Fruit fly (Drosophila melanogaster) whole organism, wandering third instar larva: Measurements from ENCODE around the gene Atg17.
A peak's percentile ranks its signal among the peaks of the same experiment; 100 is the strongest.

ENCODE experiments used
- Abd-B ChIP-seq: fragments of >200 bp; optimal IDR thresholded peaks from 2 replicates; lab custom pipeline; 2017; ENCODE audit warnings: missing biosample characterization, missing genetic modification characterization
- CG32264 ChIP-seq: fragments of 200-800 bp; sonication (Bioruptor generic); optimal IDR thresholded peaks from 2 replicates; lab custom pipeline; 2016; ENCODE audit warnings: missing biosample characterization, missing genetic modification characterization
- CG9705 ChIP-seq: fragments of 200-800 bp; sonication (Bioruptor generic); optimal IDR thresholded peaks from 2 replicates; lab custom pipeline; 2018; ENCODE audit warnings: missing biosample characterization, mild to moderate bottlenecking, missing genetic modification characterization
- Dfd ChIP-seq: fragments of >200 bp; optimal IDR thresholded peaks from 2 replicates; lab custom pipeline; 2017; ENCODE audit warnings: missing biosample characterization, missing genetic modification characterization
- GATAd ChIP-seq: sonication (Bioruptor generic); optimal IDR thresholded peaks from 2 replicates; lab custom pipeline; 2016; ENCODE audit warnings: missing biosample characterization, missing genetic modification characterization
- HLH106 ChIP-seq: fragments of 200-800 bp; optimal IDR thresholded peaks from 3 replicates; lab custom pipeline; 2019; ENCODE audit warnings: missing biosample characterization, mild to moderate bottlenecking, missing genetic modification characterization, moderate library complexity
- Hnf4 ChIP-seq: fragments of 200-800 bp; sonication (Bioruptor generic); optimal IDR thresholded peaks from 2 replicates; lab custom pipeline; 2016; ENCODE audit warnings: missing biosample characterization, mild to moderate bottlenecking, missing genetic modification characterization
- Hr78 ChIP-seq: fragments of >200 bp; optimal IDR thresholded peaks from 2 replicates; lab custom pipeline; 2017; ENCODE audit warnings: missing biosample characterization, missing genetic modification characterization
- Hr83 ChIP-seq: fragments of 200-300 bp; sonication (Bioruptor generic); optimal IDR thresholded peaks from 2 replicates; lab custom pipeline; 2016; ENCODE audit warnings: missing biosample characterization, mild to moderate bottlenecking, missing genetic modification characterization, moderate library complexity; ENCODE audit not compliant: poor library complexity, severe bottlenecking
- Jra ChIP-seq: sonication (Bioruptor generic); optimal IDR thresholded peaks from 2 replicates; lab custom pipeline; 2016; ENCODE audit warnings: missing biosample characterization, missing genetic modification characterization
- Mio ChIP-seq: sonication (Bioruptor generic); optimal IDR thresholded peaks from 2 replicates; lab custom pipeline; 2016; ENCODE audit warnings: missing biosample characterization, missing genetic modification characterization
- Myc ChIP-seq: fragments of >200 bp; optimal IDR thresholded peaks from 2 replicates; lab custom pipeline; 2017
- N ChIP-seq: fragments of >200 bp; optimal IDR thresholded peaks from 2 replicates; lab custom pipeline; 2018; ENCODE audit warnings: missing biosample characterization, missing external identifiers, missing genetic modification characterization
- OdsH ChIP-seq: fragments of 200-800 bp; sonication (Bioruptor generic); optimal IDR thresholded peaks from 2 replicates; lab custom pipeline; 2016; ENCODE audit warnings: missing biosample characterization, mild to moderate bottlenecking, missing genetic modification characterization
- Rel ChIP-seq, 2 experiments: fragments of 200-800 bp; sonication (Bioruptor generic) in 1 of 2; optimal IDR thresholded peaks; 2 replicates in 1 of 2; 3 replicates in 1 of 2; lab custom pipeline; 2016 to 2019; ENCODE audit warnings: mild to moderate bottlenecking in 2 of 2, missing biosample characterization in 2 of 2, missing genetic modification characterization in 2 of 2, moderate library complexity in 1 of 2
- Sp1 ChIP-seq: fragments of 200-800 bp; sonication (Bioruptor generic); optimal IDR thresholded peaks from 3 replicates; lab custom pipeline; 2019; ENCODE audit warnings: missing biosample characterization, mild to moderate bottlenecking, missing genetic modification characterization, moderate library complexity
- Vsx2 ChIP-seq: fragments of 200-300, 225-300 bp; sonication (Bioruptor generic); optimal IDR thresholded peaks from 2 replicates; lab custom pipeline; 2018; ENCODE audit warnings: missing biosample characterization, missing genetic modification characterization; ENCODE audit not compliant: partially characterized antibody
- br ChIP-seq: fragments of 200-800 bp; sonication (Bioruptor generic); optimal IDR thresholded peaks from 2 replicates; lab custom pipeline; 2016; ENCODE audit warnings: missing biosample characterization, missing genetic modification characterization
- dl ChIP-seq, 2 experiments: fragments of 175-275, 200-275 bp in 1 of 2; fragments of 200-275 bp in 1 of 2; sonication (Bioruptor generic); optimal IDR thresholded peaks; lab custom pipeline; 2018; ENCODE audit warnings: mild to moderate bottlenecking in 2 of 2, missing biosample characterization in 2 of 2, missing genetic modification characterization in 2 of 2, moderate library complexity in 2 of 2; ENCODE audit not compliant: partially characterized antibody in 2 of 2, insufficient read depth in 1 of 2
- dmrt93B ChIP-seq: fragments of 200-800 bp; sonication (Bioruptor generic); optimal IDR thresholded peaks from 2 replicates; lab custom pipeline; 2018; ENCODE audit warnings: missing biosample characterization, mild to moderate bottlenecking, missing genetic modification characterization
- dsf ChIP-seq: sonication (Bioruptor generic); optimal IDR thresholded peaks from 2 replicates; lab custom pipeline; 2016; ENCODE audit warnings: missing biosample characterization, missing genetic modification characterization, borderline replicate concordance
- ey ChIP-seq: fragments of 200-800 bp; sonication (Bioruptor generic); optimal IDR thresholded peaks from 2 replicates; lab custom pipeline; 2016; ENCODE audit warnings: missing biosample characterization, missing genetic modification characterization
- foxo ChIP-seq, 2 experiments: fragments of 200-800 bp; sonication (Bioruptor generic); optimal IDR thresholded peaks; 2 replicates in 1 of 2; 3 replicates in 1 of 2; lab custom pipeline; 2016 to 2017; ENCODE audit warnings: missing biosample characterization in 2 of 2, missing genetic modification characterization in 2 of 2
- fru ChIP-seq: fragments of 200-800 bp; sonication (Bioruptor generic); optimal IDR thresholded peaks from 3 replicates; lab custom pipeline; 2016; ENCODE audit warnings: missing biosample characterization, mild to moderate bottlenecking, missing genetic modification characterization
- h ChIP-seq: fragments of 200-800 bp; sonication (Bioruptor generic); optimal IDR thresholded peaks from 3 replicates; lab custom pipeline; 2016; ENCODE audit warnings: missing biosample characterization, mild to moderate bottlenecking, missing genetic modification characterization
- jim ChIP-seq: fragments of 175-275, 200-325 bp; sonication (Bioruptor generic); optimal IDR thresholded peaks from 2 replicates; lab custom pipeline; 2016; ENCODE audit warnings: missing biosample characterization, mild to moderate bottlenecking, missing genetic modification characterization
- lola ChIP-seq: fragments of >200 bp; optimal IDR thresholded peaks from 2 replicates; lab custom pipeline; 2017; ENCODE audit warnings: missing biosample characterization, missing genetic modification characterization
- pan ChIP-seq: fragments of >200 bp; optimal IDR thresholded peaks from 2 replicates; lab custom pipeline; 2017
- psq ChIP-seq: fragments of 200-800 bp; sonication (Bioruptor generic); optimal IDR thresholded peaks from 3 replicates; lab custom pipeline; 2017; ENCODE audit warnings: missing biosample characterization, mild to moderate bottlenecking, missing genetic modification characterization, moderate library complexity
- rgr ChIP-seq: fragments of 200-800 bp; sonication (Bioruptor generic); optimal IDR thresholded peaks from 3 replicates; lab custom pipeline; 2016; ENCODE audit warnings: missing biosample characterization, mild to moderate bottlenecking, missing genetic modification characterization
- sage ChIP-seq: fragments of 200-800 bp; sonication (Bioruptor generic); optimal IDR thresholded peaks from 2 replicates; lab custom pipeline; 2016; ENCODE audit warnings: missing biosample characterization, mild to moderate bottlenecking, missing genetic modification characterization
- sv ChIP-seq: fragments of 200-800 bp; sonication (Bioruptor generic); optimal IDR thresholded peaks from 3 replicates; lab custom pipeline; 2016; ENCODE audit warnings: missing biosample characterization, missing genetic modification characterization
- tai ChIP-seq: sonication (Bioruptor generic); optimal IDR thresholded peaks from 2 replicates; lab custom pipeline; 2016; ENCODE audit warnings: missing biosample characterization, missing genetic modification characterization
- usp ChIP-seq: fragments of >200 bp; optimal IDR thresholded peaks from 2 replicates; lab custom pipeline; 2017; ENCODE audit warnings: missing biosample characterization, missing genetic modification characterization
- woc ChIP-seq: sonication (Bioruptor generic); optimal IDR thresholded peaks from 2 replicates; lab custom pipeline; 2016; ENCODE audit warnings: missing biosample characterization, mild to moderate bottlenecking, missing genetic modification characterization

Atg17 gene

DNA sequence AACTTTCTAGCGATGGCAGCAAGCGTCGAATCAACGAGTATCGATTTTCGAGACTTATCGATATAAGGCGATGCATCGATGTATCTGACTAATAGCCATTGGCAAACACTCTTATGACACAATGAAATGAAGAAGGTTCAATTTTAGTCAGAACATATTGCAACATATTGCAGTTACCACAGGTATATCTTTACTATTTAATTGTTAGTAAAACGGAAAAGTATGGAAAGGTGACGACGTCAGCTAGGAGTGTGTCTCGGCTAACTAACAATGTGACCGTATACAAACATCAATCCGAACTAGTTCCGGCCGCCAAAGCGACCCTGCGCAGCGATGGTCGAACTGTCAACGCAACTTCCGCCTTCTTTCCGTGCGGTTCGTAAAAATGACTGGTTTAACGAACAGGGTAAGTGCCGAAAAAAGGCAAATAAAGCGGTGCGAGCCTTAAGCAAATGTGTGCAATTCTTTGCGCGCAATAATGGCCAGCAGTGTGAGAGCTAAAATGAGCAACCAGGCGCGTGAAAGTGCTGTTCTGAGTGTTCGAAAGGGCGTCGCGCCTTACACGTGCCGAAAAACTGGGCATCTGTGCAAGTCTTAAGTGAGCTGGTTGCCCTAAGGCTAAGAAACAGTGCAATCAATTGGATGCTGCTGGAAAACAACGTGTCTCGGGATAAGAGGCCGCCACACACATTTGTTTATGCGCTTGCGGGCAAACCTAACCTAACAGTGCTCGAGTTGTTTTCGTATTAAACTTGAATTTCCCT lies 45.2 kb upstream of the Atg17 start, which contains the start of the genes Dph4, Spec2 and RpL13A:
TSS of gene Dph4 (minus strand) at position 11 of the 764 bp plus-strand sequence.
TSS of gene Spec2 (minus strand) at position 11 of the 764 bp plus-strand sequence.
TSS of gene RpL13A (plus strand) at position 360 of the 764 bp plus-strand sequence.
- TF ChIP-seq h (GFP tag; lab: Kevin White, UChicago) (peak; percentile 90), CG9705 (peak; percentile 96), dmrt93B (peak; percentile 94), HLH106 (tag; lab: Kevin White, UChicago) (peak; percentile 84), sv (peak; percentile 84), Abd-B (GFP tag; lab: Kevin White, UChicago) (no peak), Dfd (GFP tag; lab: Kevin White, UChicago) (no peak), br (GFP tag; lab: Kevin White, UChicago) (peak; percentile 88), fru (GFP tag; lab: Kevin White, UChicago) (peak; percentile 87), ey (GFP tag; lab: Kevin White, UChicago) (peak; percentile 61), CG32264 (GFP tag; lab: Kevin White, UChicago) (peak; percentile 69), Jra (peak; percentile 69), Mio (GFP tag; lab: Kevin White, UChicago) (peak; percentile 69), GATAd (GFP tag; lab: Kevin White, UChicago) (no peak), foxo (GFP tag; optimal IDR thresholded peaks at IDR 0.05; lab: Kevin White, UChicago) (peak; percentile 42 to 80), lola (GFP tag; lab: Kevin White, UChicago) (no peak), tai (GFP tag; lab: Kevin White, UChicago) (no peak), Sp1 (GFP tag; lab: Kevin White, UChicago) (peak; percentile 93), dsf (GFP tag; lab: Kevin White, UChicago) (peak; percentile 76), Rel (GFP tag; optimal IDR thresholded peaks at IDR 0.05; lab: Kevin White, UChicago) (no peak), Rel (tag; optimal IDR thresholded peaks at IDR 0.05; lab: Kevin White, UChicago) (peak; percentile 53), Hnf4 (no peak), N (GFP tag; lab: Kevin White, UChicago) (no peak), woc (no peak), rgr (peak; percentile 96), psq (GFP tag; lab: Kevin White, UChicago) (peak; percentile 69), Hr83 (GFP tag; lab: Kevin White, UChicago) (peak; percentile 96), Myc (lab: Kevin White, UChicago) (peak; percentile 16), jim (GFP tag; lab: Kevin White, UChicago) (no peak), Vsx2 (no peak), dl (GFP tag; optimal IDR thresholded peaks at IDR 0.05; lab: Kevin White, UChicago; ENCODE audit: insufficient read depth in 1 of 2, partially characterized antibody in 2 of 2) (no peak), OdsH (GFP tag; lab: Kevin White, UChicago) (peak; percentile 84), usp (no peak), Hr78 (GFP tag; lab: Kevin White, UChicago) (no peak)
- TF ChIP-seq, all 38 proteins: peak for 20

DNA sequence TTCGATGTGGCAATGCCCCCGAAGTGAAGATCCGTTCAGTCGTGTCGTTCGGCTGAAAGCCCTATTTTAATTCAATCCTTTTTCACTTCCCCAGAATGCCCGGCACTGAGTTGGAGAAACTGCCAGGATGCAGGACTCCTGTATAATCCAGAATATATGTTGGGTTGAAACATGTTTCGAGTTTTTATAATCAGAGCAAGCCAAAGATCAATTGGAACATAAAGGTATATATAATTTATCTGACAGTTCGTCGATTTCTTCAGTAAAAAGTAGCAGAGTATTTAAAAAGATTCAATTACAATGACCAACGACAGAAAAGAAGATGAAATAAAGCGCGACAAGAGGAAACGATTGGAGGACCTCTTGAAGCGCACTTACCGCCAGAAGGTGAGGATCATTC lies 42.0 kb upstream of the Atg17 start, which contains the start of gene CG31551:
TSS of gene CG31551 (plus strand) at position 301 of the 400 bp plus-strand sequence.
- no peak for TF ChIP-seq Dfd (GFP tag; lab: Kevin White, UChicago)
- TF ChIP-seq jim (GFP tag; lab: Kevin White, UChicago) = no peak
- TF ChIP-seq rgr = no peak
- no peak for TF ChIP-seq CG32264 (GFP tag; lab: Kevin White, UChicago)
- no peak for TF ChIP-seq Jra
- no peak for TF ChIP-seq Rel (GFP tag; optimal IDR thresholded peaks at IDR 0.05; lab: Kevin White, UChicago)
- TF ChIP-seq Rel (tag; optimal IDR thresholded peaks at IDR 0.05; lab: Kevin White, UChicago) = no peak
- no peak for TF ChIP-seq fru (GFP tag; lab: Kevin White, UChicago)
- no peak for TF ChIP-seq Mio (GFP tag; lab: Kevin White, UChicago)
- TF ChIP-seq sage = no peak
- TF ChIP-seq CG9705 = no peak
- TF ChIP-seq Vsx2 = no peak

DNA sequence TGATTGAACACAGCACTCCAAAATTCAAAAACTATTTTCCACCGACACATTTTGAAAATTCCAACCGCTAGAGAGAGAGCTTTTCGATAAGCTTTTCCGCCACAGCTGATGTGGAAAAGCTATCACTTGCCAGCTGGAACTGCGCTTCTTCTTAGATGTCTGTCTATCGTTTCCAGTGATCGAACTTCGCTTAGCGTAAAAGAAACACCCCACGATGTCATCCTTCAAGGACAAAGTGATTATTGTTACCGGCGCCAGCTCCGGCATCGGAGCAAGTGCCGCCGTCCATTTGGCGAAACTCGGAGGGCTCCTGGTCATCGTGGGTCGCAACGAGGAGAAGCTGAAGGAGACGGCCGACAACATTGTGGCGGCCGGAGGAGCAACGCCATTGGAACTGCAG lies 37.3 kb upstream of the Atg17 start, which contains the start of gene CG31549:
TSS of gene CG31549 (plus strand) at position 11 of the 400 bp plus-strand sequence.
- no peak for TF ChIP-seq pan (lab: Kevin White, UChicago)
- no peak for TF ChIP-seq Vsx2
- TF ChIP-seq HLH106 (tag; lab: Kevin White, UChicago) = no peak
- no peak for TF ChIP-seq lola (GFP tag; lab: Kevin White, UChicago)
- no peak for TF ChIP-seq N (GFP tag; lab: Kevin White, UChicago)
